Worm (Caenorhabditis elegans) whole organism, L4 larva: Measurements from ENCODE around the gene Y40B10A.11.
A peak's percentile ranks its signal among the peaks of the same experiment; 100 is the strongest.

Experiments
- D1046.2 ChIP-seq: fragments of 200-800 bp; sonication (Bioruptor generic); IDR thresholded peaks from 2 replicates; pipeline ENCODE4 v1.3.6; 2022; ENCODE audit warnings: missing genetic modification characterization, missing compliant biosample characterization
- F10B5.3 ChIP-seq: sonication (generic microtip); optimal IDR thresholded peaks from 2 replicates; lab custom pipeline; 2016; ENCODE audit warnings: mild to moderate bottlenecking, missing genetic modification characterization, missing compliant biosample characterization
- F37D6.2 ChIP-seq: sonication (generic microtip); optimal IDR thresholded peaks from 2 replicates; lab custom pipeline; 2016; ENCODE audit warnings: mild to moderate bottlenecking, missing genetic modification characterization, missing compliant biosample characterization
- F44E2.7 ChIP-seq: fragments of 200-800 bp; sonication (Bioruptor generic); IDR thresholded peaks from 2 replicates; pipeline ENCODE4 v2.1.2; 2022; ENCODE audit warnings: missing genetic modification characterization, missing compliant biosample characterization
- T20F7.1 ChIP-seq: fragments of 200-800 bp; sonication (Bioruptor generic); optimal IDR thresholded peaks from 2 replicates; lab custom pipeline; 2018; ENCODE audit warnings: mild to moderate bottlenecking, missing genetic modification characterization, missing compliant biosample characterization
- ZK337.2 ChIP-seq: fragments of 200-800 bp; sonication (Bioruptor generic); IDR thresholded peaks from 2 replicates; pipeline ENCODE4 v1.3.6; 2022; ENCODE audit warnings: missing genetic modification reagents, missing genetic modification characterization, missing compliant biosample characterization
- ZK546.5 ChIP-seq, 2 experiments: sonication (generic microtip); optimal IDR thresholded peaks; 2 replicates each; lab custom pipeline; 2017; ENCODE audit warnings: missing biosample characterization in 2 of 2, missing genetic modification characterization in 2 of 2
- aha-1 ChIP-seq: fragments of 150-350 bp; peaks from one replicate; lab custom pipeline; 2014; ENCODE audit warnings: missing biosample characterization, missing genetic modification characterization
- aly-2 ChIP-seq: sonication (generic microtip); optimal IDR thresholded peaks from 2 replicates; lab custom pipeline; 2018; ENCODE audit warnings: missing biosample characterization, missing genetic modification characterization
- ama-1 ChIP-seq: fragments of 150-350 bp; optimal IDR thresholded peaks from 2 replicates; lab custom pipeline; 2014; ENCODE audit warnings: inconsistent platforms, mixed read lengths
- ceh-32 ChIP-seq: sonication (generic microtip); optimal IDR thresholded peaks from 2 replicates; lab custom pipeline; 2016; ENCODE audit warnings: mild to moderate bottlenecking, missing genetic modification characterization, missing compliant biosample characterization; ENCODE audit not compliant: poor library complexity
- ceh-62 ChIP-seq: sonication (generic microtip); optimal IDR thresholded peaks from 2 replicates; lab custom pipeline; 2017; ENCODE audit warnings: missing biosample characterization, missing genetic modification characterization
- cey-2 ChIP-seq: sonication (generic microtip); optimal IDR thresholded peaks from 3 replicates; lab custom pipeline; 2017; ENCODE audit warnings: missing genetic modification characterization, mild to moderate bottlenecking, missing compliant biosample characterization, antibody characterized with exemption, borderline replicate concordance; ENCODE audit not compliant: insufficient read depth
- ctbp-1 ChIP-seq: fragments of 200-800 bp; sonication (Bioruptor generic); IDR thresholded peaks from 2 replicates; pipeline ENCODE4 v1.3.6; 2022; ENCODE audit warnings: missing genetic modification reagents, missing genetic modification characterization, missing compliant biosample characterization
- daf-19 ChIP-seq: fragments of 200-800 bp; sonication (Bioruptor generic); conservative IDR thresholded peaks from 2 replicates; pipeline ENCODE4 v1.3.6; 2022; ENCODE audit warnings: missing genetic modification characterization, missing compliant biosample characterization
- dmd-6 ChIP-seq: fragments of 200-800 bp; sonication (Bioruptor generic); IDR thresholded peaks from 2 replicates; pipeline ENCODE4 v1.3.6; 2022; ENCODE audit warnings: missing genetic modification reagents, missing genetic modification characterization, missing compliant biosample characterization
- dpl-1 ChIP-seq: fragments of 150-350 bp; optimal IDR thresholded peaks from 2 replicates; lab custom pipeline; 2014; ENCODE audit warnings: missing biosample characterization, missing genetic modification reagents, missing genetic modification characterization
- fkh-10 ChIP-seq: fragments of 150-350 bp; optimal IDR thresholded peaks from 2 replicates; lab custom pipeline; 2014; ENCODE audit warnings: missing biosample characterization, missing genetic modification reagents, missing genetic modification characterization
- lim-7 ChIP-seq: fragments of 200-800 bp; sonication (Bioruptor generic); IDR thresholded peaks from 2 replicates; pipeline ENCODE4 v1.3.6; 2022; ENCODE audit warnings: missing genetic modification characterization, missing compliant biosample characterization
- lin-38 ChIP-seq: fragments of 200-800 bp; sonication (Bioruptor generic); IDR thresholded peaks from 2 replicates; pipeline ENCODE4 v1.3.6; 2022; ENCODE audit warnings: missing genetic modification reagents, missing genetic modification characterization, missing compliant biosample characterization
- lir-3 ChIP-seq: sonication (generic microtip); optimal IDR thresholded peaks from 2 replicates; lab custom pipeline; 2016; ENCODE audit warnings: mild to moderate bottlenecking, missing genetic modification characterization, missing compliant biosample characterization
- mdl-1 ChIP-seq, 2 experiments: fragments of 150-350 bp in 1 of 2; sonication (generic microtip) in 1 of 2; optimal IDR thresholded peaks; 2 replicates each; lab custom pipeline; 2014 to 2017; ENCODE audit warnings: missing biosample characterization in 2 of 2, missing genetic modification characterization in 2 of 2
- mxl-3 ChIP-seq: fragments of 200-800 bp; sonication (Bioruptor generic); optimal IDR thresholded peaks from 2 replicates; lab custom pipeline; 2018; ENCODE audit warnings: mild to moderate bottlenecking, missing genetic modification characterization, missing compliant biosample characterization
- nhr-10 ChIP-seq: fragments of 150-350 bp; optimal IDR thresholded peaks from 2 replicates; lab custom pipeline; 2014; ENCODE audit warnings: missing biosample characterization, missing genetic modification characterization
- nhr-102 ChIP-seq: sonication (generic microtip); optimal IDR thresholded peaks from 2 replicates; lab custom pipeline; 2016; ENCODE audit warnings: mild to moderate bottlenecking, missing genetic modification characterization, moderate library complexity, missing compliant biosample characterization
- nhr-41 ChIP-seq: fragments of 200-800 bp; sonication (Bioruptor generic); IDR thresholded peaks from 2 replicates; pipeline ENCODE4 v1.3.6; 2022; ENCODE audit warnings: missing genetic modification reagents, missing genetic modification characterization, missing compliant biosample characterization
- nhr-48 ChIP-seq: sonication (generic microtip); optimal IDR thresholded peaks from 2 replicates; lab custom pipeline; 2016; ENCODE audit warnings: mild to moderate bottlenecking, missing genetic modification characterization, missing compliant biosample characterization
- nhr-76 ChIP-seq: fragments of 150-350 bp; optimal IDR thresholded peaks from 2 replicates; lab custom pipeline; 2014; ENCODE audit warnings: missing biosample characterization, missing genetic modification characterization
- nhr-77 ChIP-seq: fragments of 150-350 bp; optimal IDR thresholded peaks from 2 replicates; lab custom pipeline; 2014; ENCODE audit warnings: missing biosample characterization, missing genetic modification characterization
- pha-4 ChIP-seq, 2 experiments: fragments of 150-350 bp in 1 of 2; fragments of 200-800 bp in 1 of 2; sonication (Bioruptor generic) in 1 of 2; IDR thresholded peaks in 1 of 2; optimal IDR thresholded peaks in 1 of 2; 2 replicates each; pipeline versions ENCODE4 v1.3.6 to Lab custom; 2014 to 2022; ENCODE audit warnings: missing genetic modification characterization in 2 of 2, missing genetic modification reagents in 2 of 2, missing biosample characterization in 1 of 2, missing compliant biosample characterization in 1 of 2
- rbr-2 ChIP-seq: sonication (generic microtip); optimal IDR thresholded peaks from 2 replicates; lab custom pipeline; 2016; ENCODE audit warnings: missing genotype, missing genetic modification characterization, missing compliant biosample characterization
- saeg-2 ChIP-seq: fragments of 200-800 bp; sonication (Bioruptor generic); IDR thresholded peaks from 2 replicates; pipeline ENCODE4 v1.3.6; 2022; ENCODE audit warnings: missing genetic modification reagents, missing genetic modification characterization, missing compliant biosample characterization
- spr-1 ChIP-seq: sonication (generic microtip); optimal IDR thresholded peaks from 2 replicates; lab custom pipeline; 2016; ENCODE audit warnings: mild to moderate bottlenecking, missing genetic modification characterization, missing compliant biosample characterization
- tag-97 ChIP-seq: fragments of 200-800 bp; sonication (Bioruptor generic); IDR thresholded peaks from 2 replicates; pipeline ENCODE4 v1.3.6; 2022; ENCODE audit warnings: missing genetic modification characterization, missing compliant biosample characterization
- unc-130 ChIP-seq: sonication (generic microtip); optimal IDR thresholded peaks from 2 replicates; lab custom pipeline; 2016; ENCODE audit warnings: missing genetic modification reagents, missing genetic modification characterization, missing compliant biosample characterization
- unc-39 ChIP-seq: sonication (generic microtip); optimal IDR thresholded peaks from 2 replicates; lab custom pipeline; 2017; ENCODE audit warnings: missing biosample characterization, missing genetic modification characterization
- unc-62 ChIP-seq, 3 experiments: fragments of 150-350 bp in 1 of 3; sonication (generic microtip); optimal IDR thresholded peaks in 2 of 3; peaks in 1 of 3; 1 replicate in 1 of 3; 2 replicates in 2 of 3; lab custom pipeline; 2014 to 2017; ENCODE audit warnings: missing biosample characterization in 3 of 3, missing genetic modification characterization in 3 of 3, missing genetic modification reagents in 3 of 3, missing genotype in 1 of 3
- zfp-3 ChIP-seq: fragments of 200-800 bp; sonication (Bioruptor generic); conservative IDR thresholded peaks from 2 replicates; pipeline ENCODE4 v1.3.6; 2022; ENCODE audit warnings: missing genetic modification reagents, missing genetic modification characterization, missing compliant biosample characterization

Y40B10A.11 gene

DNA sequence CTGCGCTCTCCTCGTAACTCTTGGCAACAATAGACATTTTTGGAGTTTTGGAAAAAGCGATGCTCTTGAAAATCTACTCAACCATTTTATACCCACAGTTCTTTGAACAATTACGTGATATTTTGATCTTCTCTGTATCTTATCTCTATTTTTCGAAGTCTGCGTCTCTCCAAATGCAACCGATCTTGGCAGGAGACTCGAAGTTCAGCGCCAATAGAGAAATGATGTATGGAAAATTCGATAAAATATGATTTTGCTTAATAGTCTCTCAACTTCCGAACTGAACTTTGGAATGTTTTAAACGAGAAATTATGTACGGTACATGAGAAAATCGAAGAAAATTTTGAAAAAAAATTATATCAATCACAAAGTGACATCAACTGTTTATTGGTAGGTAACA, 1.3 kb downstream of the Y40B10A.11 start, which contains the start of gene comt-4 (continued):
- TF ChIP-seq lin-38 (no peak), unc-130 (GFP tag; lab: Kevin White, UChicago) (no peak), daf-19 (no peak), spr-1 (tag; lab: Kevin White, UChicago) (no peak), ctbp-1 (GFP tag; lab: Robert Waterston, UW) (no peak), nhr-48 (tag; lab: Kevin White, UChicago) (no peak), ceh-62 (tag; lab: Kevin White, UChicago) (no peak), zfp-3 (GFP tag; lab: Robert Waterston, UW) (no peak), nhr-76 (tag; lab: Kevin White, UChicago) (no peak), nhr-41 (GFP tag; lab: Robert Waterston, UW) (no peak), T20F7.1 (no peak), dmd-6 (GFP tag; lab: Robert Waterston, UW) (peak; percentile 63), unc-39 (tag; lab: Kevin White, UChicago) (no peak), mxl-3 (no peak), fkh-10 (GFP tag; lab: Kevin White, UChicago) (no peak), D1046.2 (GFP tag; lab: Robert Waterston, UW) (no peak), aha-1 (no peak), saeg-2 (GFP tag; lab: Robert Waterston, UW) (no peak), tag-97 (GFP tag; lab: Robert Waterston, UW) (no peak), dpl-1 (no peak)
- TF ChIP-seq, all 104 proteins: peak for 5

- no peak for TF ChIP-seq ceh-32
- no peak for TF ChIP-seq cey-2
Measured at ce11 chrV:2045956-2046355, 5.5 kb downstream of the Y40B10A.11 start, which contains the start of gene Y40B10A.5. Gene Y40B10A.5, minus strand, starts transcription at chrV:2046056.

ce11 chrV:2035545-2035944, 15.9 kb downstream of the Y40B10A.11 start, which contains the start of gene srab-23:
Gene srab-23, minus strand, starts transcription at chrV:2035645.
- TF ChIP-seq F10B5.3 (tag; lab: Kevin White, UChicago) = no peak
- TF ChIP-seq lim-7 (GFP tag; lab: Robert Waterston, UW) = no peak
- TF ChIP-seq lir-3 (tag; lab: Kevin White, UChicago) = no peak
- no peak for TF ChIP-seq F37D6.2 (tag; lab: Kevin White, UChicago)
- no peak for TF ChIP-seq aly-2
- no peak for TF ChIP-seq mdl-1 (tag; optimal IDR thresholded peaks at IDR 0.05; lab: Kevin White, UChicago)
- TF ChIP-seq pha-4 (GFP tag; IDR thresholded peaks at IDR 0.05; lab: Robert Waterston, UW) = no peak
- TF ChIP-seq pha-4 (tag; optimal IDR thresholded peaks at IDR 0.05; lab: Kevin White, UChicago) = no peak
- no peak for TF ChIP-seq ZK337.2 (GFP tag; lab: Robert Waterston, UW)
- TF ChIP-seq ama-1 (lab: Kevin White, UChicago) = no peak
- TF ChIP-seq rbr-2 (tag; lab: Kevin White, UChicago) = no peak
- TF ChIP-seq nhr-102 (tag; lab: Kevin White, UChicago) = no peak
- TF ChIP-seq F44E2.7 (GFP tag; lab: Robert Waterston, UW) = no peak
- TF ChIP-seq ZK546.5 (tag; optimal IDR thresholded peaks at IDR 0.05; lab: Kevin White, UChicago) = no peak
- TF ChIP-seq nhr-77 (tag; lab: Kevin White, UChicago) = no peak

DNA sequence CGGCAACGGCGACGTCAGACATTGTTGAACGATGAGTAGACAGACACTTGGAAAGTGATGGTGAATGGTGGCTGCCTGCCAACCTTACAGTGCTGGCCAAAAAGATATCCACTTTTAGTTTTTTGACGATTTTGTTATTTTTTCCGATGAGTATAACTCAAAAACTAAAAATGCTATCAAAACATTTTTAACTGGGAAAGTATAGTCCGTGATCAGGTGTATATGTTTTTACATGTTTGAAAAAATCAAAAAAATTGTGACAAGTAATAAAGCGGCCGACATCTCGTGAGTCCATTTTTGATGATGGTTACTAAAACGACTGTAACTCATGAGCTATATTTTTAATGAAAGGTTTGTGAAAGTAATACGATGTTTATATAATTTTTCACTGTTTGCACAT, 20.0 kb downstream of the Y40B10A.11 start, which contains the start of gene hil-6:
hil-6 (minus strand) TSS at position 101 of the 400 bp plus-strand sequence.
- TF ChIP-seq nhr-10 (no peak), unc-62 (GFP tag; optimal IDR thresholded peaks at IDR 0.05 in 1 of 2; lab: Kevin White, UChicago) (peak in 1 of 2 experiments; percentile 33), unc-62 (tag; optimal IDR thresholded peaks at IDR 0.05; lab: Kevin White, UChicago) (no peak)
